Worm (Caenorhabditis elegans) whole organism, young adult: ENCODE results near the gene ZC513.14.

Experiments used
- B0336.3 ChIP-seq: fragments of 200-800 bp; sonication (Bioruptor generic); IDR thresholded peaks from 2 replicates; pipeline ENCODE4 v1.3.6; 2022; ENCODE audit warnings: missing genetic modification characterization, missing compliant biosample characterization
- K11D2.4 ChIP-seq: fragments of 200-800 bp; sonication (Bioruptor generic); IDR thresholded peaks from 2 replicates; pipeline ENCODE4 v1.3.6; 2022; ENCODE audit warnings: missing genetic modification reagents, missing genetic modification characterization, missing compliant biosample characterization
- Y67H2A.10 ChIP-seq: fragments of 200-800 bp; sonication (Bioruptor generic); conservative IDR thresholded peaks from 2 replicates; pipeline ENCODE4 v1.3.6; 2022; ENCODE audit warnings: missing genetic modification reagents, missing genetic modification characterization, missing compliant biosample characterization
- akir-1 ChIP-seq: fragments of 200-800 bp; sonication (Bioruptor generic); optimal IDR thresholded peaks from 2 replicates; lab custom pipeline; 2018; ENCODE audit warnings: mild to moderate bottlenecking, missing genetic modification characterization, moderate library complexity, missing compliant biosample characterization
- snpc-4 ChIP-seq, 5 experiments: fragments of 150-350 bp in 1 of 5; sonication (generic microtip) in 4 of 5; optimal IDR thresholded peaks; 2 replicates each; lab custom pipeline; 2014 to 2018; ENCODE audit warnings: missing genetic modification characterization in 5 of 5, missing biosample characterization in 3 of 5, antibody characterized with exemption in 2 of 5, mild to moderate bottlenecking in 2 of 5, missing compliant biosample characterization in 2 of 5, missing genotype in 2 of 5, moderate library complexity in 2 of 5, missing genetic modification reagents in 1 of 5

DNA sequence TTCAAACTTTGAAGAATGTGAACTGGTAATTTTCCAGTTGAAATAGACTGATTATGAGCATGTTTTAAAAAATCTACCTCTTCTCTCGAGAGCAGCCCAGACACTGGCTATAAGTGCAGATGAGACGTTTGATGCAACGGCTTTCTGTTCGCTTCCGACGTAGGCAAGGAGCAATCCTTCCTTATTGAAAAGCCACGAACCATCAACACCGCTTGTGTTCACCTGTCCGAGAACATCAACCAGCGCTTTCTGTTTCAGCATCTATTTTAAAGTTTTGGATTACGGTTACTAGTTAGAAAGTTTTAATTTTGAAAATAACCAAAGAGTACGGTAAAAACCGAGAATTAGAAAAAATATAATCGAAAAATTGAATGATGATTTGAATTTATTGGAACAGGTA is 25.0 kb downstream of the ZC513.14 start, which contains the start of gene lmtr-2:
- TF ChIP-seq Y67H2A.10 (GFP tag; lab: Robert Waterston, UW) (no peak), B0336.3 (GFP tag; lab: Robert Waterston, UW) (no peak; the same call in 1 of the 2 replicates), akir-1 (GFP tag; lab: Kevin White, UChicago) (no peak), snpc-4 (GFP tag; optimal IDR thresholded peaks at IDR 0.05; lab: Kevin White, UChicago) (no peak), snpc-4 (tag; optimal IDR thresholded peaks at IDR 0.05; lab: Kevin White, UChicago) (no peak), K11D2.4 (no peak)
